Worm (Caenorhabditis elegans) whole organism, young adult: ENCODE data around the gene T03G6.3.

Experiments used
- lin-40 ChIP-seq: sonication (generic microtip); optimal IDR thresholded peaks from 2 replicates; lab custom pipeline; 2016; ENCODE audit warnings: missing genetic modification characterization, mild to moderate bottlenecking, missing compliant biosample characterization, missing genotype, missing genetic modification reagents
- nfya-2 ChIP-seq: fragments of 200-800 bp; sonication (Bioruptor generic); IDR thresholded peaks from 2 replicates; pipeline ENCODE4 v1.3.6; 2022; ENCODE audit warnings: missing genetic modification reagents, missing genetic modification characterization, missing compliant biosample characterization
- pha-4 ChIP-seq: fragments of 150-350 bp; sonication (generic microtip); optimal IDR thresholded peaks from 2 replicates; lab custom pipeline; 2014; ENCODE audit warnings: missing biosample characterization, missing genetic modification reagents, missing genetic modification characterization
- xnd-1 ChIP-seq: sonication (generic microtip); optimal IDR thresholded peaks from 2 replicates; lab custom pipeline; 2016; ENCODE audit warnings: missing genotype, missing genetic modification reagents, missing genetic modification characterization, missing compliant biosample characterization

DNA sequence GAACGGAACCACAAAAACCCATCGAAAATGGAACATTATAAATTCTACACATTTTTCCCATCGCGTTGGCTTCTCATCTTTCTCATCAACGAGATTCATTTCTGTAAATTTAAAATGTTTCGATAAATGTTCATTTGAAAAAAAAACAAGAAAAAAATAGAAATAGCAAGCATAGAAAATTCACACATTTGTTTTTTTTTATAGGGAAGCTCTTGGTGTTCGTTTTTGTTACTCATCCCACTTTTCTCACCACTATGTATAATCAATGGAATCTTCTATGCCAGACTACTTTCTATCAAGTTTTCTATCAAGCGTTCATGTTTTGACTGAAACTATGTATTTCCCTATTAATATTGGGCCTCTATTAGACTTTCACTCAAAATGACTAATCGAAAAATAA is 51.5 kb downstream of the T03G6.3 start, which contains the start of gene dhcr-24:
- TF ChIP-seq lin-40 (tag; lab: Kevin White, UChicago) (no peak), xnd-1 (tag; lab: Kevin White, UChicago) (no peak), nfya-2 (GFP tag; lab: Robert Waterston, UW) (no peak), pha-4 (tag; lab: Kevin White, UChicago) (no peak)
